Fruit fly (Drosophila melanogaster): ENCODE results near the gene CG15864.

CG15864 gene

DNA sequence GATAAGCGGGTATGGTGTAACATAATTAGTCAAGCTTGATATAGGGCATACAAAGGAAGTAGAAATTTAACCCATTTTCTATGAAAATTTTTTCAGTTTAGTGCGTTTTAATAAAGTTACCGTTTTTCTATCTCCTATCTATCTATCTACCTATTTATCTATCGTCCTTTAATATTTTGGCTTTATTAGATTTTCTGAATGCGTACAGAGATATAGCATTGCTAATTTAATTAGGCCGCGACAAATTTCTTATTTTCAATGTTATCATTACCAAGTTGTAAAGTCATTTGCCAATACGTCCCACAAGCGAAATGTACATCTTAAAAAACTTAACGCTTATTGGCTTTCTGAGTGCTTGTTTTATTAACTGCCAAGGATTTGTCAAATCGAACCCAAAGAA is at the start of gene CG15864:
Gene CG15864 (plus strand): TSS at position 301 of the 400 bp plus-strand sequence.
- no peak for TF ChIP-seq rn (GFP tag; IDR thresholded peaks at IDR 0.05)
- no peak for TF ChIP-seq CG34367 (tag; optimal IDR thresholded peaks at IDR 0.05)
- no peak for TF ChIP-seq CG8301 (tag; optimal IDR thresholded peaks at IDR 0.05)
- TF ChIP-seq Pif1B (GFP tag; optimal IDR thresholded peaks at IDR 0.05) = no peak
- TF ChIP-seq CG8159 (tag; optimal IDR thresholded peaks at IDR 0.05) = no peak
- no peak for TF ChIP-seq Pif1A (GFP tag; optimal IDR thresholded peaks at IDR 0.05)
- TF ChIP-seq CG15710 (tag; optimal IDR thresholded peaks at IDR 0.05) = no peak
- no peak for TF ChIP-seq D1 (tag; optimal IDR thresholded peaks at IDR 0.05)
- no peak for TF ChIP-seq fd96Ca (GFP tag; IDR thresholded peaks at IDR 0.05)
- no peak for TF ChIP-seq CG10348 (GFP tag; IDR thresholded peaks at IDR 0.05)
- no peak for TF ChIP-seq CG4496 (GFP tag; IDR thresholded peaks at IDR 0.05)
- no peak for TF ChIP-seq Ets98B (GFP tag; IDR thresholded peaks at IDR 0.05)
- TF ChIP-seq CG32121 (GFP tag; IDR thresholded peaks at IDR 0.05) = no peak
- TF ChIP-seq Snoo (tag; optimal IDR thresholded peaks at IDR 0.05) = no peak
- no peak for TF ChIP-seq EcR (GFP tag; optimal IDR thresholded peaks at IDR 0.05)
- no peak for TF ChIP-seq gl (tag; optimal IDR thresholded peaks at IDR 0.05)
- no peak for TF ChIP-seq CG12605 (GFP tag; IDR thresholded peaks at IDR 0.05)

DNA sequence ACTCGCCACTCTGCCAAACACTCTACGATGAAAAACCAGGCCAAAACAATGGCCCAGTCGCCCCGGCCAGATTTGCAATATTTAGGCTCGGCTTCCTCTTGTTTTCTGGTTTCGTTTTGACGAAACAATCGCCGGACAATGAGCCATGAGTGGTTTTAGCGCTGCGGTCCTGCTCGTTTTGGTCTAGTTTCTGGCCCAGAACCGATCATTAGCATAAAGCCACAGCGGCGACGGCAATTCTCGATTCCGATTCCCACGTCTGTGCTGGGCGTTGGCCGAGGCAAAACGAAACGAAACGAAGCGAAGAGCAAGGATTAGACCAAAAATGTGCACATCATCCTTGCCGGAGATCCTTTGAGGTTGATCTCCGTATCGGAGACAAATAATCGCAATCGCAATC is 44.9 kb upstream of the CG15864 start:
- TF ChIP-seq rn (GFP tag; IDR thresholded peaks at IDR 0.05) = no peak
- no peak for TF ChIP-seq D1 (tag; optimal IDR thresholded peaks at IDR 0.05)
- TF ChIP-seq EcR (GFP tag; optimal IDR thresholded peaks at IDR 0.05) = no peak
- TF ChIP-seq Pif1B (GFP tag; optimal IDR thresholded peaks at IDR 0.05) = no peak
- no peak for TF ChIP-seq Pif1A (GFP tag; optimal IDR thresholded peaks at IDR 0.05)
- no peak for TF ChIP-seq CG32121 (GFP tag; IDR thresholded peaks at IDR 0.05)
- TF ChIP-seq CG10348 (GFP tag; IDR thresholded peaks at IDR 0.05) = no peak
- no peak for TF ChIP-seq Ets98B (GFP tag; IDR thresholded peaks at IDR 0.05)
- TF ChIP-seq CG34367 (tag; optimal IDR thresholded peaks at IDR 0.05) = no peak
- no peak for TF ChIP-seq gl (tag; optimal IDR thresholded peaks at IDR 0.05)
- no peak for TF ChIP-seq CG13204 (GFP tag; optimal IDR thresholded peaks at IDR 0.05)
- TF ChIP-seq CG8301 (tag; optimal IDR thresholded peaks at IDR 0.05) = no peak
- TF ChIP-seq CG15710 (tag; optimal IDR thresholded peaks at IDR 0.05) = no peak
- TF ChIP-seq CG4496 (GFP tag; IDR thresholded peaks at IDR 0.05) = no peak
- no peak for TF ChIP-seq CG14655 (GFP tag; optimal IDR thresholded peaks at IDR 0.05)
- no peak for TF ChIP-seq CG12605 (GFP tag; IDR thresholded peaks at IDR 0.05)
- no peak for TF ChIP-seq CG9948 (tag; optimal IDR thresholded peaks at IDR 0.05)

DNA sequence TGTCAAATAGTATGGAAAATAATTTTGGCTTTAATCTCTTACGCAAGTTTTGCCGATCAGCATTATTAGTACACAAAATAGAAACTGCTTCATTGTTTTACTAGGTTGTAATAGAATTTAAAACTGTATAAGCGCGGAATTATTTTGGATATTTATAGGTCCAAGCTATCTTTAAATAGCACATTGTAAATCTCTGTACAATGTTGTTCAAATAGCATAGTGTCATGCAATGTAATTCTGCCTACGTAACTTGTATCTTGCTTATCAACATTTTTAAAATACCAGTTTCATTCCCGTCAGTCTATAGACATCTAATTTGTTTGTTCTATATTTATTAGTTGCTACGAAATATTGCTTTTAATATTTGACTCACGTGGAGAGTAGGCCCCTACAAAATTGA is 43.5 kb upstream of the CG15864 start, which contains the start of gene CheA84a:
Gene CheA84a (minus strand): TSS at position 101 of the 400 bp plus-strand sequence.
- no peak for TF ChIP-seq CG8301 (tag; optimal IDR thresholded peaks at IDR 0.05)
- no peak for TF ChIP-seq CG17806 (tag; optimal IDR thresholded peaks at IDR 0.05)
- no peak for TF ChIP-seq gl (tag; optimal IDR thresholded peaks at IDR 0.05)
- no peak for TF ChIP-seq CG15710 (tag; optimal IDR thresholded peaks at IDR 0.05)
- no peak for TF ChIP-seq CG10348 (GFP tag; IDR thresholded peaks at IDR 0.05)

DNA sequence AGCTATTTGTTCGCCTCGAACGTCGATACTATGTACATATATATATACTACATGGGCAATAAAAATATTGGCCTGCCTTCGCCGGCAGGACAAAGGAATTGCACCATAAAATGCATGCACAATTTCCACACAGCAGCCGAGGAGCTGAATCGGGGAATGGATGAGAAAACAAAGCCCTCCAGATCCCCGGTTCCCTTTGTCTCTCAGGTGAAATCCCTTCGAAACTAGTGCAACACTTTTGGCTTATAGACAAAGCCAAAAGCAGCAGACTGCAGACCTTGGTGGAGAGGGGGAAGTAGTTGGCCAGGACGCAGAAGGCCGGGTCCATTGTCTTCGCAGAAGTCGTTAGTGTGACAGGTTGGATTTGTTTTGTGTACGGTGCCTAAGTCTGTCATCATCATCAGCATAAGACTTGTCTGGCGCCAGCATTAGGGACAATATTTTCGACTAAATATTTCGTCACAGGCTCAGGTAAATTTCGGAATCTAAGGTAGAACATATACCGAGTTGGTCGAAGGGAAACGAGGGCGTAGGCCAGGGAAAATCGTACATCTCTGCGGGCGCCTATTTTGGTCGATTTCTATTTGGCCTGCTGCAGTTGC is 42.8 kb upstream of the CG15864 start:
- no peak for TF ChIP-seq CG8159 (tag; optimal IDR thresholded peaks at IDR 0.05)
- TF ChIP-seq CG8301 (tag; optimal IDR thresholded peaks at IDR 0.05) = no peak
- TF ChIP-seq CG13204 (GFP tag; optimal IDR thresholded peaks at IDR 0.05) = no peak
- TF ChIP-seq fd96Ca (GFP tag; IDR thresholded peaks at IDR 0.05) = no peak
- TF ChIP-seq Pif1B (GFP tag; optimal IDR thresholded peaks at IDR 0.05) = no peak
- TF ChIP-seq Snoo (tag; optimal IDR thresholded peaks at IDR 0.05) = no peak
- no peak for TF ChIP-seq gl (tag; optimal IDR thresholded peaks at IDR 0.05)
- no peak for TF ChIP-seq CG15710 (tag; optimal IDR thresholded peaks at IDR 0.05)
- TF ChIP-seq D1 (tag; optimal IDR thresholded peaks at IDR 0.05) = no peak
- TF ChIP-seq CG17806 (tag; optimal IDR thresholded peaks at IDR 0.05) = no peak
- no peak for TF ChIP-seq CG9948 (tag; optimal IDR thresholded peaks at IDR 0.05)
- TF ChIP-seq rn (GFP tag; IDR thresholded peaks at IDR 0.05) = no peak
- no peak for TF ChIP-seq CG34367 (tag; optimal IDR thresholded peaks at IDR 0.05)
- no peak for TF ChIP-seq EcR (GFP tag; optimal IDR thresholded peaks at IDR 0.05)

DNA sequence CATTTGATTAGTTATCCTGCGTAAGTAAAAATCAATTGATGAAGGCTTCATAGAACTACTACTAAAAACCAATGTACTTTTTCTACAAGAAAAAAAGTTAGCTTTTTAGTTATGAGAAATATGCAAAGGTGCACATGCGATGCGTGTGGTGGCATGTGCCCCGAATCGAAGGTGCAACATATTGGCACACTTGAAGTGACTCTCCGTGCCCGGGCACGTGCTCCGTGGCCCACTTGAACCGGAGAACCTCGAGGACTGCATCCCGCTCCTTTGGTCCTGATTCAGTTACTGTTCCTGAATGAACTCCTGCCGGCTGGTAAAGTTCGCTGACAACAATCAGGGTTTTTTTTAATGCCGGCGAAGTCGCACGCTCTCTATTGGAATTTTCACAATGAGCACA is 42.2 kb upstream of the CG15864 start:
- TF ChIP-seq CG17806 (tag; optimal IDR thresholded peaks at IDR 0.05) = no peak
- TF ChIP-seq Snoo (tag; optimal IDR thresholded peaks at IDR 0.05) = no peak
- no peak for TF ChIP-seq CG10348 (GFP tag; IDR thresholded peaks at IDR 0.05)
- TF ChIP-seq gl (tag; optimal IDR thresholded peaks at IDR 0.05) = no peak
- no peak for TF ChIP-seq CG13204 (GFP tag; optimal IDR thresholded peaks at IDR 0.05)
- no peak for TF ChIP-seq CG15710 (tag; optimal IDR thresholded peaks at IDR 0.05)
- no peak for TF ChIP-seq Pif1B (GFP tag; optimal IDR thresholded peaks at IDR 0.05)
- TF ChIP-seq CG14655 (GFP tag; optimal IDR thresholded peaks at IDR 0.05) = no peak
- no peak for TF ChIP-seq CG9948 (tag; optimal IDR thresholded peaks at IDR 0.05)
- TF ChIP-seq rn (GFP tag; IDR thresholded peaks at IDR 0.05) = no peak
- no peak for TF ChIP-seq CG4496 (GFP tag; IDR thresholded peaks at IDR 0.05)
- no peak for TF ChIP-seq CG34367 (tag; optimal IDR thresholded peaks at IDR 0.05)
- TF ChIP-seq D1 (tag; optimal IDR thresholded peaks at IDR 0.05) = no peak
- TF ChIP-seq CG8159 (tag; optimal IDR thresholded peaks at IDR 0.05) = no peak
- no peak for TF ChIP-seq EcR (GFP tag; optimal IDR thresholded peaks at IDR 0.05)
- TF ChIP-seq CG32121 (GFP tag; IDR thresholded peaks at IDR 0.05) = no peak
- no peak for TF ChIP-seq Pif1A (GFP tag; optimal IDR thresholded peaks at IDR 0.05)
- TF ChIP-seq CG12605 (GFP tag; IDR thresholded peaks at IDR 0.05) = no peak
- TF ChIP-seq Ets98B (GFP tag; IDR thresholded peaks at IDR 0.05) = no peak

DNA sequence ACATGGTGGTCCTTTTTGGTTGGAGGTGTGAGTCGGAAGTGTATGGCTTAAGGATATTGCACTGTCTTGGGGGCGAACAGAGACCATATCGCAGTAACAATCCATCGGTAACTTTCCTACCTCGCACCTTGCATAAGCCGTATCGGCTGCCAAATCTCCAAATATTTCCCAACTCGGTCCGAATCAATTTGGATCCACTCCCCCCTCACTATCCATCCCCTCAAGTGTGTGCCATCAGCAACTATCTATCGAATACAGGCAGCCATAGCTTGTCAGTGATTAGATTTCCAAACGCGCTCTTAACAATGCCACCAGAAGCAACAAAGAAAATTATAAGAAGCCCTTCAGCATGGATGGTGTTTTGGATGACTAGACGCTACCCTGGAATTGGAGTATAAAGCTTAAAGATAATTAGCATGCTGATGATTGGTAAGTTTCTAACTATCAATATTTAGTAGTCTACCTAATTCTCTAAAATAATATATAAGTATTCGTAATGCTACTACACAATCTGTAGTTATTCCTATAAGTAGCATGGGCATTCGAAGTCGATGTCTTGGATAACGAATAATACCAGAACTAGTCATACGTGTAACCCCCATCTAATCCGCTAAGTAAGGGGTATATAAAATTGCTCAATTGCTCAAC is 41.5 kb upstream of the CG15864 start:
- TF ChIP-seq CG4496 (GFP tag; IDR thresholded peaks at IDR 0.05) (no peak), Snoo (tag; optimal IDR thresholded peaks at IDR 0.05) (no peak), Pif1A (GFP tag; optimal IDR thresholded peaks at IDR 0.05) (no peak), EcR (GFP tag; optimal IDR thresholded peaks at IDR 0.05) (no peak), Ets98B (GFP tag; IDR thresholded peaks at IDR 0.05) (no peak), CG17806 (tag; optimal IDR thresholded peaks at IDR 0.05) (no peak), CG15710 (tag; optimal IDR thresholded peaks at IDR 0.05) (no peak), CG8159 (tag; optimal IDR thresholded peaks at IDR 0.05) (no peak), CG13204 (GFP tag; optimal IDR thresholded peaks at IDR 0.05) (no peak), CG9948 (tag; optimal IDR thresholded peaks at IDR 0.05) (no peak), rn (GFP tag; IDR thresholded peaks at IDR 0.05) (no peak)
